Fruit fly (Drosophila melanogaster): Measurements from ENCODE around the gene Trissin.
A peak's percentile ranks its signal among the peaks of the same experiment; 100 is the strongest.

The Trissin gene

dm6 chr3R:15472753-15473212, 12.4 kb downstream of the Trissin start (continued):
- TF ChIP-seq B-H2 (GFP tag; optimal IDR thresholded peaks at IDR 0.05) (no peak), zf30C (GFP tag; optimal IDR thresholded peaks at IDR 0.05) (no peak), cas (GFP tag; IDR thresholded peaks at IDR 0.05) (no peak), HmgD (GFP tag; optimal IDR thresholded peaks at IDR 0.05) (no peak), ttk (GFP tag; IDR thresholded peaks at IDR 0.05) (peak; percentile 45), Kr (GFP tag; optimal IDR thresholded peaks at IDR 0.05) (no peak), klu (GFP tag; IDR thresholded peaks at IDR 0.05) (no peak), pfk (GFP tag; optimal IDR thresholded peaks at IDR 0.05) (no peak), gfzf (GFP tag; optimal IDR thresholded peaks at IDR 0.05) (no peak), CG18011 (GFP tag; optimal IDR thresholded peaks at IDR 0.05) (no peak), h (optimal IDR thresholded peaks at IDR 0.05) (no peak), CG16815 (GFP tag; optimal IDR thresholded peaks at IDR 0.05) (peak; percentile 9), kni (GFP tag; optimal IDR thresholded peaks at IDR 0.05) (no peak), pho (GFP tag; optimal IDR thresholded peaks at IDR 0.05) (peak; percentile 32), CG3281 (GFP tag; optimal IDR thresholded peaks at IDR 0.05) (peak; percentile 73), cg (GFP tag; optimal IDR thresholded peaks at IDR 0.05) (no peak), CG4404 (GFP tag; IDR thresholded peaks at IDR 0.05) (no peak), CG42726 (GFP tag; IDR thresholded peaks at IDR 0.05; ENCODE audit: partially characterized antibody) (no peak), Lpt (GFP tag; optimal IDR thresholded peaks at IDR 0.05) (no peak), jing (GFP tag; optimal IDR thresholded peaks at IDR 0.05) (no peak), CG10462 (GFP tag; optimal IDR thresholded peaks at IDR 0.05) (no peak), danr (GFP tag; IDR thresholded peaks at IDR 0.05) (peak; percentile 42; the same call in 1 of the 2 replicates), peb (GFP tag; IDR thresholded peaks at IDR 0.05) (no peak), tx (GFP tag; optimal IDR thresholded peaks at IDR 0.05) (no peak), bcd (GFP tag; optimal IDR thresholded peaks at IDR 0.05) (peak; percentile 37), Atf3 (GFP tag; optimal IDR thresholded peaks at IDR 0.05) (no peak), eyg (GFP tag; optimal IDR thresholded peaks at IDR 0.05) (no peak), CrebB (tag; optimal IDR thresholded peaks at IDR 0.05) (no peak), CG4424 (GFP tag; optimal IDR thresholded peaks at IDR 0.05) (peak; percentile 43), Dref (GFP tag; IDR thresholded peaks at IDR 0.05) (no peak), HHEX (GFP tag; optimal IDR thresholded peaks at IDR 0.05) (peak; percentile 32), Sox102F (GFP tag; optimal IDR thresholded peaks at IDR 0.05) (peak; percentile 46), dmrt99B (tag; optimal IDR thresholded peaks at IDR 0.05) (peak; percentile 46), CG8359 (GFP tag; optimal IDR thresholded peaks at IDR 0.05; ENCODE audit: borderline replicate concordance) (no peak), CG4854 (GFP tag; optimal IDR thresholded peaks at IDR 0.05) (peak; percentile 20), CG10366 (GFP tag; IDR thresholded peaks at IDR 0.05) (no peak), NFAT (GFP tag; IDR thresholded peaks at IDR 0.05) (peak; percentile 5; the same call in 1 of the 2 replicates), tio (GFP tag; optimal IDR thresholded peaks at IDR 0.05) (peak; percentile 35), CG8924 (tag; optimal IDR thresholded peaks at IDR 0.05) (peak; percentile 50), Opbp (GFP tag; IDR thresholded peaks at IDR 0.05; ENCODE audit: partially characterized antibody) (no peak), Fer1 (GFP tag; optimal IDR thresholded peaks at IDR 0.05) (peak; percentile 17), gsb-n (tag; optimal IDR thresholded peaks at IDR 0.05) (no peak), CG12659 (GFP tag; optimal IDR thresholded peaks at IDR 0.05) (peak; percentile 32), BEAF-32 (GFP tag; optimal IDR thresholded peaks at IDR 0.05) (no peak), Eip74EF (GFP tag; optimal IDR thresholded peaks at IDR 0.05) (no peak), Meics (GFP tag; optimal IDR thresholded peaks at IDR 0.05) (peak; percentile 63), CG9215 (GFP tag; IDR thresholded peaks at IDR 0.05) (peak; percentile 47), CG6813 (GFP tag; optimal IDR thresholded peaks at IDR 0.05) (peak; percentile 29), CG2712 (tag; optimal IDR thresholded peaks at IDR 0.05) (peak; percentile 59), CG14014 (GFP tag; IDR thresholded peaks at IDR 0.05) (peak; percentile 45; the same call in 1 of the 2 replicates), Dp (GFP tag; optimal IDR thresholded peaks at IDR 0.05) (no peak)
